Fruit fly (Drosophila melanogaster) whole organism: Measurements from ENCODE around the gene bcn92.

Experiments
- CG8478 ChIP-seq: fragments of >200 bp; optimal IDR thresholded peaks from 2 replicates; lab custom pipeline; 2018; ENCODE audit warnings: inconsistent platforms
- EcR ChIP-seq, 2 experiments: fragments of >200 bp; optimal IDR thresholded peaks; 2 replicates each; lab custom pipeline; 2017; ENCODE audit warnings: missing biosample characterization in 2 of 2, missing genetic modification characterization in 2 of 2, missing genetic modification reagents in 2 of 2
- psq ChIP-seq: fragments of >200 bp; optimal IDR thresholded peaks from 2 replicates; lab custom pipeline; 2017

- no peak for TF ChIP-seq psq
- no peak for TF ChIP-seq EcR (GFP tag; optimal IDR thresholded peaks at IDR 0.05; lab: Kevin White, UChicago)
- peak; percentile 66 for TF ChIP-seq CG8478 (lab: Kevin White, UChicago)
Observed at dm6 chrX:2155868-2156267, 6.4 kb upstream of the bcn92 start.
